Fruit fly (Drosophila melanogaster): ENCODE data around the gene MED14.

The MED14 gene

DNA sequence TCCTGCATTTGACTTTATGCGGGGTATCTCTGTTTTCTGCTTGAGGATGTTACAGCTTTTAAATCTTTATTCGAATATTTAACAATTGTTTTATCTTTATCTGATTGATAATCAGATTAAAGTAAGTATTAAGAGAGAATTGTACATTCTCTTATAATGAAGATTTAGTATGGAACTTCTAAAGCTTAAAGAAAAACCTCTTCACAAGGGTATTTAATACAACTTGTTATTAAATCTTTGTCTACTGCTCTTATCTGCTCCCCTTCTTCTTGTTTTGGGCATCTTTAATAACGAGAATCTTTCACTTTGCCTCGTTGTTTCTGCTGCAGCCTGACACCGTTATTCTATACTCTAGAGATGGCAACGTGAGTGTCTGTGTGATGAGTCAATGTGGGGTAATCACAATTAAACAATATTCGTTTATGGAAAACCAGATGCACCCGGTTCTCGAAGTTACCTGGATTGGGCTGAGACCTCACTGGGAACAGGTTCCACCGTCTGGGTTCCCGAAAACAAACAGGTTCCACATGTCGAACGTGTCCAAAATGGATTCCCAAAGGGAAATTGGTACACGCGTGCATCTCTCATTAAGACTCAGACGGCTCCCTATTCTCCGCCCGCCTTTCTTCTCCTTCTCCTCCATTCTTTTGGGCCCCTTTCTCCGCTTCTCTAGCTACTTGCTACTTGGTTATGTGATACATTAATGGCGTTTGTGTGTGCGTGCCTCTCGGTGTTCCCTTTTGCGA is 42.8 kb upstream of the MED14 start:
- TF ChIP-seq CG4496 (GFP tag; IDR thresholded peaks at IDR 0.05): no peak
- no peak for TF ChIP-seq Ets98B (GFP tag; IDR thresholded peaks at IDR 0.05)
- TF ChIP-seq CG9948 (tag; optimal IDR thresholded peaks at IDR 0.05): peak; percentile 33
- TF ChIP-seq CG13204 (GFP tag; optimal IDR thresholded peaks at IDR 0.05): no peak
- TF ChIP-seq CG14655 (GFP tag; optimal IDR thresholded peaks at IDR 0.05): peak; percentile 80
- peak; percentile 50 for TF ChIP-seq Snoo (tag; optimal IDR thresholded peaks at IDR 0.05)
- TF ChIP-seq CG34367 (tag; optimal IDR thresholded peaks at IDR 0.05): peak; percentile 1
- TF ChIP-seq EcR (GFP tag; optimal IDR thresholded peaks at IDR 0.05): no peak
- peak; percentile 19 for TF ChIP-seq D1 (tag; optimal IDR thresholded peaks at IDR 0.05)
- TF ChIP-seq CG15710 (tag; optimal IDR thresholded peaks at IDR 0.05): peak; percentile 78
- TF ChIP-seq CG17806 (tag; optimal IDR thresholded peaks at IDR 0.05): peak; percentile 40
- peak; percentile 51 for TF ChIP-seq Pif1A (GFP tag; optimal IDR thresholded peaks at IDR 0.05)
- TF ChIP-seq Pif1B (GFP tag; optimal IDR thresholded peaks at IDR 0.05): peak; percentile 60
- TF ChIP-seq CG8301 (tag; optimal IDR thresholded peaks at IDR 0.05): peak; percentile 75
- TF ChIP-seq CG12605 (GFP tag; IDR thresholded peaks at IDR 0.05): no peak
- no peak for TF ChIP-seq CG32121 (GFP tag; IDR thresholded peaks at IDR 0.05)
- TF ChIP-seq CG10348 (GFP tag; IDR thresholded peaks at IDR 0.05): no peak
- TF ChIP-seq gl (tag; optimal IDR thresholded peaks at IDR 0.05): no peak
- TF ChIP-seq fd96Ca (GFP tag; IDR thresholded peaks at IDR 0.05): no peak
- peak; percentile 81 for TF ChIP-seq CG8159 (tag; optimal IDR thresholded peaks at IDR 0.05)
- no peak for TF ChIP-seq rn (GFP tag; IDR thresholded peaks at IDR 0.05)

DNA sequence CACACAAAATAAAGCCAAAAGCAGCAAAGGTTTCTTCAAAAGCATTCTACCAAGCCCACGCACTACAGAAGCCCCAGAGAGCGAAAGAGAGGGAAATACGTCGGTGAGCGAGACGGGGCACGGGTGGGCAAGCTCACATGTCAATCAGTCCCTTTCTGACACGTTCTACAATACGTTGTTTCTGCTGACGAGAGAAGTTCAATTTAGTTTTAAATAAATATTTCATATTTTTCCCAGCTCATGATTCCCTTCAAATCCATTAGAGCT is 42.3 kb upstream of the MED14 start:
- TF ChIP-seq D1 (tag; optimal IDR thresholded peaks at IDR 0.05) (no peak), CG8159 (tag; optimal IDR thresholded peaks at IDR 0.05) (no peak), CG34367 (tag; optimal IDR thresholded peaks at IDR 0.05) (no peak), CG17806 (tag; optimal IDR thresholded peaks at IDR 0.05) (no peak), CG8301 (tag; optimal IDR thresholded peaks at IDR 0.05) (no peak), CG12605 (GFP tag; IDR thresholded peaks at IDR 0.05) (no peak), gl (tag; optimal IDR thresholded peaks at IDR 0.05) (no peak), CG14655 (GFP tag; optimal IDR thresholded peaks at IDR 0.05) (no peak), CG13204 (GFP tag; optimal IDR thresholded peaks at IDR 0.05) (no peak), CG32121 (GFP tag; IDR thresholded peaks at IDR 0.05) (no peak), CG9948 (tag; optimal IDR thresholded peaks at IDR 0.05) (no peak), fd96Ca (GFP tag; IDR thresholded peaks at IDR 0.05) (no peak)

- TF ChIP-seq gl (tag; optimal IDR thresholded peaks at IDR 0.05) (no peak), CG15710 (tag; optimal IDR thresholded peaks at IDR 0.05) (no peak), CG8301 (tag; optimal IDR thresholded peaks at IDR 0.05) (no peak), CG8159 (tag; optimal IDR thresholded peaks at IDR 0.05) (no peak), CG13204 (GFP tag; optimal IDR thresholded peaks at IDR 0.05) (no peak), fd96Ca (GFP tag; IDR thresholded peaks at IDR 0.05) (no peak), rn (GFP tag; IDR thresholded peaks at IDR 0.05) (no peak), D1 (tag; optimal IDR thresholded peaks at IDR 0.05) (no peak), CG4496 (GFP tag; IDR thresholded peaks at IDR 0.05) (no peak), Snoo (tag; optimal IDR thresholded peaks at IDR 0.05) (no peak), Pif1A (GFP tag; optimal IDR thresholded peaks at IDR 0.05) (no peak), CG9948 (tag; optimal IDR thresholded peaks at IDR 0.05) (no peak)
Observed at dm6 chr3L:551844-552243, 41.2 kb upstream of the MED14 start.

DNA sequence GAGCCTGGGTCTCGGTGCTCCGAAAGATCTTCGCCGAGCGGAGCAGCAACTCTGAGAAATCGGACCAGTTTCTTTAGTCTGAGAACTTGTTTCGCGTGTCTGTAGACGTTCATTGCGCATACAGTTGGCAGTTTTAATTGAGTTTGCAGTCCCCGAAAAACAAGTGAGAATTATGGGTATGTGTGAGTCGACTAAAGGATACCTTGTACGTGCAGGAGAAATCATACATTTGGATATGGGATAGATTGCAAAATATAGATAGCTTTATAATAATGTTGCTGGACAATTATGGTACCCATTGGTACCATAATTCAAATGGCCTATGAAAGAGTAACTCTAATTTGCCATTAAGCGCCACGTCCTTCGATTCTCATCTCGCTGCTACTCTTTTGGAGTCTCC is 40.6 kb upstream of the MED14 start:
- TF ChIP-seq Ets98B (GFP tag; IDR thresholded peaks at IDR 0.05) (no peak), CG4496 (GFP tag; IDR thresholded peaks at IDR 0.05) (peak; percentile 27; the same call in 1 of the 3 replicates)

dm6 chr3L:552950-553349 is 40.1 kb upstream of the MED14 start:
- TF ChIP-seq CG13204 (GFP tag; optimal IDR thresholded peaks at IDR 0.05) (peak; percentile 93), Snoo (tag; optimal IDR thresholded peaks at IDR 0.05) (peak; percentile 89), CG4496 (GFP tag; IDR thresholded peaks at IDR 0.05) (peak; percentile 92), Pif1B (GFP tag; optimal IDR thresholded peaks at IDR 0.05) (peak; percentile 92), rn (GFP tag; IDR thresholded peaks at IDR 0.05) (peak; percentile 79), CG10348 (GFP tag; IDR thresholded peaks at IDR 0.05) (0 out of 2 replicates have a peak, but pooled peaks have one; percentile 13), D1 (tag; optimal IDR thresholded peaks at IDR 0.05) (peak; percentile 84), Pif1A (GFP tag; optimal IDR thresholded peaks at IDR 0.05) (peak; percentile 94), Ets98B (GFP tag; IDR thresholded peaks at IDR 0.05) (peak; percentile 85), CG17806 (tag; optimal IDR thresholded peaks at IDR 0.05) (peak; percentile 93), CG34367 (tag; optimal IDR thresholded peaks at IDR 0.05) (peak; percentile 88), fd96Ca (GFP tag; IDR thresholded peaks at IDR 0.05) (peak; percentile 84), EcR (GFP tag; optimal IDR thresholded peaks at IDR 0.05) (peak; percentile 86), CG14655 (GFP tag; optimal IDR thresholded peaks at IDR 0.05) (peak; percentile 67), gl (tag; optimal IDR thresholded peaks at IDR 0.05) (peak; percentile 94), CG9948 (tag; optimal IDR thresholded peaks at IDR 0.05) (peak; percentile 88), CG8301 (tag; optimal IDR thresholded peaks at IDR 0.05) (peak; percentile 64), CG15710 (tag; optimal IDR thresholded peaks at IDR 0.05) (peak; percentile 97), CG32121 (GFP tag; IDR thresholded peaks at IDR 0.05) (peak; percentile 79), CG12605 (GFP tag; IDR thresholded peaks at IDR 0.05) (peak; percentile 71), CG8159 (tag; optimal IDR thresholded peaks at IDR 0.05) (peak; percentile 96)

- TF ChIP-seq Snoo (tag; optimal IDR thresholded peaks at IDR 0.05): no peak
- peak; percentile 59 for TF ChIP-seq Pif1A (GFP tag; optimal IDR thresholded peaks at IDR 0.05)
- TF ChIP-seq CG4496 (GFP tag; IDR thresholded peaks at IDR 0.05): peak; percentile 83; the same call in 2 of the 3 replicates
- TF ChIP-seq D1 (tag; optimal IDR thresholded peaks at IDR 0.05): no peak
- peak; percentile 61 for TF ChIP-seq CG8159 (tag; optimal IDR thresholded peaks at IDR 0.05)
- peak; percentile 31 for TF ChIP-seq Pif1B (GFP tag; optimal IDR thresholded peaks at IDR 0.05)
- TF ChIP-seq Ets98B (GFP tag; IDR thresholded peaks at IDR 0.05): peak; percentile 58
- TF ChIP-seq CG34367 (tag; optimal IDR thresholded peaks at IDR 0.05): peak; percentile 34
- TF ChIP-seq CG13204 (GFP tag; optimal IDR thresholded peaks at IDR 0.05): no peak
- no peak for TF ChIP-seq gl (tag; optimal IDR thresholded peaks at IDR 0.05)
- TF ChIP-seq CG8301 (tag; optimal IDR thresholded peaks at IDR 0.05): peak; percentile 79
- TF ChIP-seq CG14655 (GFP tag; optimal IDR thresholded peaks at IDR 0.05): peak; percentile 80
- TF ChIP-seq CG15710 (tag; optimal IDR thresholded peaks at IDR 0.05): peak; percentile 43
- TF ChIP-seq fd96Ca (GFP tag; IDR thresholded peaks at IDR 0.05): peak; percentile 10; the same call in 1 of the 3 replicates
- peak; percentile 39; the same call in 1 of the 2 replicates for TF ChIP-seq rn (GFP tag; IDR thresholded peaks at IDR 0.05)
- no peak for TF ChIP-seq EcR (GFP tag; optimal IDR thresholded peaks at IDR 0.05)
- TF ChIP-seq CG32121 (GFP tag; IDR thresholded peaks at IDR 0.05): peak; percentile 40; the same call in 1 of the 2 replicates
- peak; percentile 69 for TF ChIP-seq CG9948 (tag; optimal IDR thresholded peaks at IDR 0.05)
- peak; percentile 60 for TF ChIP-seq CG17806 (tag; optimal IDR thresholded peaks at IDR 0.05)
- peak; percentile 73 for TF ChIP-seq CG12605 (GFP tag; IDR thresholded peaks at IDR 0.05)
Observed at dm6 chr3L:554577-554976, 38.5 kb upstream of the MED14 start.

Data from whole organism, pupa.